Fruit fly (Drosophila melanogaster) whole organism, wandering third instar larva: Measurements from ENCODE around the gene Alp13.

Source experiments
- Abd-B ChIP-seq: fragments of >200 bp; optimal IDR thresholded peaks from 2 replicates; lab custom pipeline; 2017; ENCODE audit warnings: missing biosample characterization, missing genetic modification characterization
- CG9705 ChIP-seq: fragments of 200-800 bp; sonication (Bioruptor generic); optimal IDR thresholded peaks from 2 replicates; lab custom pipeline; 2018; ENCODE audit warnings: missing biosample characterization, mild to moderate bottlenecking, missing genetic modification characterization
- CrebA ChIP-seq: fragments of 200-800 bp; sonication (Bioruptor generic); optimal IDR thresholded peaks from 2 replicates; lab custom pipeline; 2016; ENCODE audit warnings: missing biosample characterization, mild to moderate bottlenecking, missing genetic modification characterization, borderline replicate concordance
- GATAd ChIP-seq: sonication (Bioruptor generic); optimal IDR thresholded peaks from 2 replicates; lab custom pipeline; 2016; ENCODE audit warnings: missing biosample characterization, missing genetic modification characterization
- Hnf4 ChIP-seq: fragments of 200-800 bp; sonication (Bioruptor generic); optimal IDR thresholded peaks from 2 replicates; lab custom pipeline; 2016; ENCODE audit warnings: missing biosample characterization, mild to moderate bottlenecking, missing genetic modification characterization
- Hr83 ChIP-seq: fragments of 200-300 bp; sonication (Bioruptor generic); optimal IDR thresholded peaks from 2 replicates; lab custom pipeline; 2016; ENCODE audit warnings: missing biosample characterization, mild to moderate bottlenecking, missing genetic modification characterization, moderate library complexity; ENCODE audit not compliant: poor library complexity, severe bottlenecking
- Mio ChIP-seq: sonication (Bioruptor generic); optimal IDR thresholded peaks from 2 replicates; lab custom pipeline; 2016; ENCODE audit warnings: missing biosample characterization, missing genetic modification characterization
- br ChIP-seq: fragments of 200-800 bp; sonication (Bioruptor generic); optimal IDR thresholded peaks from 2 replicates; lab custom pipeline; 2016; ENCODE audit warnings: missing biosample characterization, missing genetic modification characterization
- dsf ChIP-seq: sonication (Bioruptor generic); optimal IDR thresholded peaks from 2 replicates; lab custom pipeline; 2016; ENCODE audit warnings: missing biosample characterization, missing genetic modification characterization, borderline replicate concordance
- h ChIP-seq: fragments of 200-800 bp; sonication (Bioruptor generic); optimal IDR thresholded peaks from 3 replicates; lab custom pipeline; 2016; ENCODE audit warnings: missing biosample characterization, mild to moderate bottlenecking, missing genetic modification characterization
- lola ChIP-seq: fragments of >200 bp; optimal IDR thresholded peaks from 2 replicates; lab custom pipeline; 2017; ENCODE audit warnings: missing biosample characterization, missing genetic modification characterization
- pan ChIP-seq: fragments of >200 bp; optimal IDR thresholded peaks from 2 replicates; lab custom pipeline; 2017
- psq ChIP-seq: fragments of 200-800 bp; sonication (Bioruptor generic); optimal IDR thresholded peaks from 3 replicates; lab custom pipeline; 2017; ENCODE audit warnings: missing biosample characterization, mild to moderate bottlenecking, missing genetic modification characterization, moderate library complexity
- usp ChIP-seq: fragments of >200 bp; optimal IDR thresholded peaks from 2 replicates; lab custom pipeline; 2017; ENCODE audit warnings: missing biosample characterization, missing genetic modification characterization

DNA sequence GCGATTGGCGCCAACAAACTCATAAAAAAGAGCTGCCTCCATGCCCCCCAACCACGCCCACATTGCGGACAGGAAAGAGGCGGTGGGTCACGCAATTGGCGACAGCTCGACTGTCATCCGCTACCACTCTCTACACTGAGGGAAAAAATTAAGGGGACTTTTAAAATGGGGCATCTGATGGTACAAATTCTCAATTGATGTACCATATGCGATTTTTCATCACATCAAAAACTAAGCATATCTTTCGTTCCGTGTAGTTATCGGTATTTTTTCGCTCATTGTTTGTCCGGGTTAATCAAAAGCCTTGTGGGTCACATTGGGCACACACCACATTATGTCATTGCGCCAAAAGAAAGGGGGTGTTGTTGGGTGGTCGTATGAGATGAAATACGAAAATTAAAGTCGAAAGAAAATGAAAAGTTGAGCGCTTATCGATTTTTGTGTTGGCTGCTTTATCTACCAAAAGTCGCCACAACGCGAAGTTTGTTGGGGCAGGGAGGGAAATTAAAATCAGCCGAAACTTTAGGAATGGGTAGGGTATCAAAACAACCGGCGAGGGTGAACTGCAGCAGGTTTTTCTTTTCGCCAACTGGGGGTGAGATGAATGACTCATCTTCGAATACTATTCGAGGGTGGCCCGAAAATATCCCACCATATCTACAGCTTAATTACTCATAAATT, 51.0 kb downstream of the Alp13 start:
- TF ChIP-seq Hr83 (GFP tag; lab: Kevin White, UChicago) (no peak), psq (GFP tag; lab: Kevin White, UChicago) (no peak), usp (GFP tag; lab: Kevin White, UChicago) (no peak), dsf (GFP tag; lab: Kevin White, UChicago) (no peak), Mio (GFP tag; lab: Kevin White, UChicago) (no peak), Hnf4 (no peak), GATAd (no peak), CG9705 (GFP tag; lab: Kevin White, UChicago) (no peak), br (GFP tag; lab: Kevin White, UChicago) (peak; percentile 9), h (GFP tag; lab: Kevin White, UChicago) (peak; percentile 28), CrebA (no peak), Abd-B (GFP tag; lab: Kevin White, UChicago) (no peak), pan (lab: Kevin White, UChicago) (no peak), lola (GFP tag; lab: Kevin White, UChicago) (no peak)
